Worm (Caenorhabditis elegans) whole organism, L4 larva: ENCODE data around the gene W02D7.5.

ENCODE experiments used
- F10B5.3 ChIP-seq: sonication (generic microtip); optimal IDR thresholded peaks from 2 replicates; lab custom pipeline; 2016; ENCODE audit warnings: mild to moderate bottlenecking, missing genetic modification characterization, missing compliant biosample characterization
- T20F7.1 ChIP-seq: fragments of 200-800 bp; sonication (Bioruptor generic); optimal IDR thresholded peaks from 2 replicates; lab custom pipeline; 2018; ENCODE audit warnings: mild to moderate bottlenecking, missing genetic modification characterization, missing compliant biosample characterization
- nhr-76 ChIP-seq: fragments of 150-350 bp; optimal IDR thresholded peaks from 2 replicates; lab custom pipeline; 2014; ENCODE audit warnings: missing biosample characterization, missing genetic modification characterization
- pqm-1 ChIP-seq: sonication (generic microtip); optimal IDR thresholded peaks from 2 replicates; lab custom pipeline; 2017; ENCODE audit warnings: missing biosample characterization, missing genetic modification characterization
- skn-1 ChIP-seq: fragments of 150-350 bp; optimal IDR thresholded peaks from 2 replicates; lab custom pipeline; 2014; ENCODE audit warnings: missing biosample characterization, missing genetic modification characterization
- snpc-4 ChIP-seq: fragments of 150-350 bp; optimal IDR thresholded peaks from 2 replicates; lab custom pipeline; 2014; ENCODE audit warnings: missing biosample characterization, missing genetic modification characterization

- no peak for TF ChIP-seq pqm-1 (tag; lab: Kevin White, UChicago)
- no peak for TF ChIP-seq T20F7.1 (GFP tag; lab: Kevin White, UChicago)
- TF ChIP-seq skn-1, result no peak
- no peak for TF ChIP-seq snpc-4 (tag; lab: Kevin White, UChicago)
- TF ChIP-seq nhr-76 (tag; lab: Kevin White, UChicago), result no peak
- TF ChIP-seq F10B5.3 (tag; lab: Kevin White, UChicago), result no peak
Observed at ce11 chrV:8254973-8255372, 44.1 kb downstream of the W02D7.5 start.
